Worm (Caenorhabditis elegans): ENCODE measurements around the gene F22H10.2.

- no peak for TF ChIP-seq W03F9.2 (tag; optimal IDR thresholded peaks at IDR 0.05)
- TF ChIP-seq him-1 (tag; optimal IDR thresholded peaks at IDR 0.05): no peak
Observed at ce11 chrX:16671234-16671633, 8.1 kb upstream of the F22H10.2 start.

Data from whole organism, L4/young adult.